Fruit fly (Drosophila melanogaster) S2 (cell line): ENCODE results near the gene beta-PheRS.

Experiments
- CG8478 ChIP-seq: fragments of >200 bp; optimal IDR thresholded peaks from 2 replicates; lab custom pipeline; 2018
- CTCF ChIP-seq, 2 experiments: fragments of >200 bp; optimal IDR thresholded peaks; 2 replicates each; lab custom pipeline; 2018

Gene beta-PheRS

dm6 chr3R:24283582-24284085 lies 31.2 kb upstream of the beta-PheRS start, which contains the start of gene CG6356:
Gene CG6356, plus strand, starts transcription at chr3R:24283955.
- TF ChIP-seq CTCF (optimal IDR thresholded peaks at IDR 0.05; lab: Kevin White, UChicago) (no peak), CG8478 (lab: Kevin White, UChicago) (no peak)

- TF ChIP-seq CG8478 (lab: Kevin White, UChicago) (no peak), CTCF (optimal IDR thresholded peaks at IDR 0.05; lab: Kevin White, UChicago) (no peak)
Observed at dm6 chr3R:24282567-24283324, 30.3 kb upstream of the beta-PheRS start.

- TF ChIP-seq CTCF (optimal IDR thresholded peaks at IDR 0.05; lab: Kevin White, UChicago) (peak; percentile 47 to 63), CG8478 (lab: Kevin White, UChicago) (no peak)
Observed at dm6 chr3R:24279291-24279690, 26.8 kb upstream of the beta-PheRS start, which contains the start of gene shps. Gene shps, plus strand, starts transcription at chr3R:24279572.

- TF ChIP-seq CG8478 (lab: Kevin White, UChicago) (no peak), CTCF (optimal IDR thresholded peaks at IDR 0.05; lab: Kevin White, UChicago) (no peak)
Observed at dm6 chr3R:24278738-24279137, 26.3 kb upstream of the beta-PheRS start.

dm6 chr3R:24276104-24277008 lies 23.9 kb upstream of the beta-PheRS start, which contains the start of gene Orct:
Gene Orct, plus strand, starts transcription at chr3R:24276260.
- TF ChIP-seq CTCF (optimal IDR thresholded peaks at IDR 0.05; lab: Kevin White, UChicago) (no peak), CG8478 (lab: Kevin White, UChicago) (no peak)

- TF ChIP-seq CG8478 (lab: Kevin White, UChicago) = no peak
- TF ChIP-seq CTCF (optimal IDR thresholded peaks at IDR 0.05; lab: Kevin White, UChicago) = no peak
Observed at dm6 chr3R:24275463-24275862, 23.0 kb upstream of the beta-PheRS start.

- TF ChIP-seq CG8478 (lab: Kevin White, UChicago) = no peak
- no peak for TF ChIP-seq CTCF (optimal IDR thresholded peaks at IDR 0.05; lab: Kevin White, UChicago)
Observed at dm6 chr3R:24274212-24274611, 21.7 kb upstream of the beta-PheRS start.

dm6 chr3R:24272775-24273290 lies 20.4 kb upstream of the beta-PheRS start, which contains the start of gene Orct2:
Gene Orct2, plus strand, starts transcription at chr3R:24273029.
- no peak for TF ChIP-seq CG8478 (lab: Kevin White, UChicago)
- TF ChIP-seq CTCF (optimal IDR thresholded peaks at IDR 0.05; lab: Kevin White, UChicago) = no peak

dm6 chr3R:24272232-24272631 lies 19.8 kb upstream of the beta-PheRS start:
- TF ChIP-seq CTCF (optimal IDR thresholded peaks at IDR 0.05; lab: Kevin White, UChicago) = no peak
- TF ChIP-seq CG8478 (lab: Kevin White, UChicago) = no peak

dm6 chr3R:24271071-24271470 lies 18.6 kb upstream of the beta-PheRS start, which contains the start of gene jar:
Gene jar, minus strand, starts transcription at chr3R:24271233.
- TF ChIP-seq CTCF (optimal IDR thresholded peaks at IDR 0.05; lab: Kevin White, UChicago) = peak; percentile 53 to 56
- no peak for TF ChIP-seq CG8478 (lab: Kevin White, UChicago)

- no peak for TF ChIP-seq CG8478 (lab: Kevin White, UChicago)
- TF ChIP-seq CTCF (optimal IDR thresholded peaks at IDR 0.05; lab: Kevin White, UChicago) = no peak
Observed at dm6 chr3R:24270578-24270977, 18.1 kb upstream of the beta-PheRS start.

dm6 chr3R:24270034-24270433 lies 17.6 kb upstream of the beta-PheRS start:
- TF ChIP-seq CTCF (optimal IDR thresholded peaks at IDR 0.05; lab: Kevin White, UChicago) (no peak), CG8478 (lab: Kevin White, UChicago) (no peak)

dm6 chr3R:24268293-24268692 lies 15.8 kb upstream of the beta-PheRS start:
- no peak for TF ChIP-seq CTCF (optimal IDR thresholded peaks at IDR 0.05; lab: Kevin White, UChicago)
- no peak for TF ChIP-seq CG8478 (lab: Kevin White, UChicago)

dm6 chr3R:24267580-24268202 lies 15.2 kb upstream of the beta-PheRS start:
- TF ChIP-seq CG8478 (lab: Kevin White, UChicago) (no peak), CTCF (optimal IDR thresholded peaks at IDR 0.05; lab: Kevin White, UChicago) (no peak)
